Worm (Caenorhabditis elegans) whole organism, young adult: ENCODE measurements around the gene fbxa-113.

Experiments
- C17E4.6 ChIP-seq: fragments of 200-800 bp; sonication (Bioruptor generic); IDR thresholded peaks from 2 replicates; pipeline ENCODE4 v1.3.6; 2022; ENCODE audit warnings: missing genetic modification reagents, missing genetic modification characterization, missing compliant biosample characterization
- F23B12.7 ChIP-seq: sonication (generic microtip); optimal IDR thresholded peaks from 2 replicates; lab custom pipeline; 2017; ENCODE audit warnings: missing genetic modification characterization, mild to moderate bottlenecking, missing compliant biosample characterization, antibody characterized with exemption, moderate library complexity; ENCODE audit not compliant: insufficient read depth
- Y79H2A.3 ChIP-seq: fragments of 200-800 bp; sonication (Bioruptor generic); conservative IDR thresholded peaks from 2 replicates; pipeline ENCODE4 v1.3.6; 2022; ENCODE audit warnings: missing genetic modification reagents, missing genetic modification characterization, missing compliant biosample characterization
- ZK185.1 ChIP-seq: sonication (generic microtip); optimal IDR thresholded peaks from 2 replicates; lab custom pipeline; 2016; ENCODE audit warnings: mild to moderate bottlenecking, missing genetic modification characterization, missing compliant biosample characterization; ENCODE audit not compliant: poor library complexity, severe bottlenecking
- aptf-2 ChIP-seq: fragments of 200-800 bp; sonication (Bioruptor generic); conservative IDR thresholded peaks from 2 replicates; pipeline ENCODE4 v1.3.6; 2022; ENCODE audit warnings: missing genetic modification reagents, missing genetic modification characterization, missing compliant biosample characterization
- atf-7 ChIP-seq: sonication (generic microtip); optimal IDR thresholded peaks from 2 replicates; lab custom pipeline; 2017; ENCODE audit warnings: mild to moderate bottlenecking, missing genetic modification characterization, missing compliant biosample characterization
- attf-3 ChIP-seq: fragments of 200-800 bp; sonication (Bioruptor generic); conservative IDR thresholded peaks from 2 replicates; pipeline ENCODE4 v1.3.6; 2022; ENCODE audit warnings: missing genetic modification reagents, missing genetic modification characterization, missing compliant biosample characterization
- bed-2 ChIP-seq: fragments of 200-800 bp; sonication (Bioruptor generic); IDR thresholded peaks from 2 replicates; pipeline ENCODE4 v1.3.6; 2022; ENCODE audit warnings: missing genetic modification reagents, missing genetic modification characterization, missing compliant biosample characterization
- ceh-79 ChIP-seq: sonication (generic microtip); optimal IDR thresholded peaks from 2 replicates; lab custom pipeline; 2017; ENCODE audit warnings: mild to moderate bottlenecking, missing genetic modification characterization, missing compliant biosample characterization
- die-1 ChIP-seq: sonication (generic microtip); optimal IDR thresholded peaks from 2 replicates; lab custom pipeline; 2016; ENCODE audit warnings: missing genotype, mild to moderate bottlenecking, missing genetic modification characterization, missing compliant biosample characterization
- dox-1 ChIP-seq: fragments of 200-800 bp; sonication (Bioruptor generic); IDR thresholded peaks from 2 replicates; pipeline ENCODE4 v1.3.6; 2022; ENCODE audit warnings: missing genetic modification reagents, missing genetic modification characterization, missing compliant biosample characterization
- dpff-1 ChIP-seq: sonication (generic microtip); optimal IDR thresholded peaks from 2 replicates; lab custom pipeline; 2017; ENCODE audit warnings: mild to moderate bottlenecking, missing genetic modification characterization, missing compliant biosample characterization
- egl-18 ChIP-seq: fragments of 200-800 bp; sonication (Bioruptor generic); IDR thresholded peaks from 2 replicates; pipeline ENCODE4 v1.3.6; 2022; ENCODE audit warnings: missing genetic modification reagents, missing genetic modification characterization, missing compliant biosample characterization
- egl-44 ChIP-seq: fragments of 200-800 bp; sonication (Bioruptor generic); IDR thresholded peaks from 2 replicates; pipeline ENCODE4 v1.3.6; 2022; ENCODE audit warnings: missing genetic modification reagents, missing genetic modification characterization, missing compliant biosample characterization
- ekl-4 ChIP-seq: fragments of 200-800 bp; sonication (Bioruptor generic); IDR thresholded peaks from 2 replicates; pipeline ENCODE4 v1.3.6; 2022; ENCODE audit warnings: missing genetic modification reagents, missing genetic modification characterization, missing compliant biosample characterization
- hmg-1.2 ChIP-seq: fragments of 200-800 bp; sonication (Bioruptor generic); IDR thresholded peaks from 2 replicates; pipeline ENCODE4 v1.3.6; 2022; ENCODE audit warnings: missing genetic modification reagents, missing genetic modification characterization, missing compliant biosample characterization
- hsf-1 ChIP-seq: fragments of 200-800 bp; sonication (Bioruptor generic); IDR thresholded peaks from 2 replicates; pipeline ENCODE4 v1.3.6; 2022; ENCODE audit warnings: missing genetic modification reagents, missing genetic modification characterization, missing compliant biosample characterization
- let-526 ChIP-seq: fragments of 200-800 bp; sonication (Bioruptor generic); IDR thresholded peaks from 2 replicates; pipeline ENCODE4 v1.3.6; 2022; ENCODE audit warnings: missing genetic modification reagents, missing genetic modification characterization, missing compliant biosample characterization
- let-607 ChIP-seq, 2 experiments: fragments of 200-800 bp in 1 of 2; sonication (Bioruptor generic) in 1 of 2; sonication (generic microtip) in 1 of 2; optimal IDR thresholded peaks; 2 replicates each; lab custom pipeline; 2016 to 2018; ENCODE audit warnings: mild to moderate bottlenecking in 2 of 2, missing compliant biosample characterization in 2 of 2, missing genetic modification characterization in 2 of 2, moderate library complexity in 2 of 2, missing genotype in 1 of 2
- lin-26 ChIP-seq: fragments of 200-800 bp; sonication (Bioruptor generic); IDR thresholded peaks from 2 replicates; pipeline ENCODE4 v1.3.6; 2022; ENCODE audit warnings: missing genetic modification reagents, missing genetic modification characterization, missing compliant biosample characterization
- lin-35 ChIP-seq, 3 experiments: fragments of 150-350 bp in 2 of 3; sonication (generic microtip) in 1 of 3; optimal IDR thresholded peaks; 2 replicates each; lab custom pipeline; 2014 to 2018; ENCODE audit warnings: missing biosample characterization in 3 of 3, missing genetic modification characterization in 3 of 3, missing genetic modification reagents in 3 of 3
- lin-54 ChIP-seq: fragments of 200-800 bp; sonication (Bioruptor generic); optimal IDR thresholded peaks from 2 replicates; lab custom pipeline; 2018; ENCODE audit warnings: mild to moderate bottlenecking, missing genetic modification characterization, missing compliant biosample characterization
- lsy-27 ChIP-seq: sonication (generic microtip); optimal IDR thresholded peaks from 2 replicates; lab custom pipeline; 2017; ENCODE audit warnings: missing genetic modification characterization, mild to moderate bottlenecking, missing compliant biosample characterization, antibody characterized with exemption, missing genotype, borderline replicate concordance; ENCODE audit not compliant: insufficient read depth
- madf-3 ChIP-seq: fragments of 200-800 bp; sonication (Bioruptor generic); IDR thresholded peaks from 2 replicates; pipeline ENCODE4 v1.3.6; 2022; ENCODE audit warnings: missing genetic modification reagents, missing genetic modification characterization, missing compliant biosample characterization
- mel-28 ChIP-seq: sonication (generic microtip); optimal IDR thresholded peaks from 2 replicates; lab custom pipeline; 2016; ENCODE audit warnings: borderline replicate concordance, mild to moderate bottlenecking, missing genetic modification characterization, missing compliant biosample characterization
- mes-4 ChIP-seq: sonication (generic microtip); optimal IDR thresholded peaks from 2 replicates; lab custom pipeline; 2016; ENCODE audit warnings: missing genotype, missing genetic modification characterization, missing compliant biosample characterization
- nfya-1 ChIP-seq: sonication (generic microtip); optimal IDR thresholded peaks from 2 replicates; lab custom pipeline; 2017; ENCODE audit warnings: antibody characterized with exemption, missing compliant biosample characterization, missing genetic modification characterization, borderline replicate concordance; ENCODE audit not compliant: insufficient read depth
- nfya-2 ChIP-seq: fragments of 200-800 bp; sonication (Bioruptor generic); IDR thresholded peaks from 2 replicates; pipeline ENCODE4 v1.3.6; 2022; ENCODE audit warnings: missing genetic modification reagents, missing genetic modification characterization, missing compliant biosample characterization
- pha-4 ChIP-seq: fragments of 150-350 bp; sonication (generic microtip); optimal IDR thresholded peaks from 2 replicates; lab custom pipeline; 2014; ENCODE audit warnings: missing biosample characterization, missing genetic modification reagents, missing genetic modification characterization
- rcor-1 ChIP-seq: fragments of 200-800 bp; sonication (Bioruptor generic); IDR thresholded peaks from 2 replicates; pipeline ENCODE4 v1.3.6; 2022; ENCODE audit warnings: missing genetic modification reagents, missing genetic modification characterization, missing compliant biosample characterization
- sea-2 ChIP-seq: fragments of 200-800 bp; sonication (Bioruptor generic); IDR thresholded peaks from 2 replicates; pipeline ENCODE4 v1.3.6; 2022; ENCODE audit warnings: missing genetic modification characterization, missing compliant biosample characterization
- unc-62 ChIP-seq: fragments of 150-350 bp; optimal IDR thresholded peaks from 2 replicates; lab custom pipeline; 2014; ENCODE audit warnings: missing biosample characterization, missing genetic modification reagents, missing genetic modification characterization
- xnd-1 ChIP-seq: sonication (generic microtip); optimal IDR thresholded peaks from 2 replicates; lab custom pipeline; 2016; ENCODE audit warnings: missing genotype, missing genetic modification reagents, missing genetic modification characterization, missing compliant biosample characterization
- zim-3 ChIP-seq: sonication (generic microtip); optimal IDR thresholded peaks from 2 replicates; lab custom pipeline; 2017; ENCODE audit warnings: mild to moderate bottlenecking, missing genetic modification characterization, moderate library complexity, missing compliant biosample characterization
- ztf-18 ChIP-seq: sonication (generic microtip); optimal IDR thresholded peaks from 2 replicates; lab custom pipeline; 2016; ENCODE audit warnings: missing genotype, mild to moderate bottlenecking, missing genetic modification characterization, missing compliant biosample characterization
- ztf-28 ChIP-seq: fragments of 200-800 bp; sonication (Bioruptor generic); IDR thresholded peaks from 2 replicates; pipeline ENCODE4 v1.3.6; 2022; ENCODE audit warnings: missing genetic modification reagents, missing genetic modification characterization, missing compliant biosample characterization
- ztf-3 ChIP-seq: fragments of 200-800 bp; sonication (Bioruptor generic); optimal IDR thresholded peaks from 2 replicates; lab custom pipeline; 2018; ENCODE audit warnings: mild to moderate bottlenecking, missing genetic modification characterization, missing compliant biosample characterization
- ztf-6 ChIP-seq: fragments of 200-800 bp; sonication (Bioruptor generic); IDR thresholded peaks from 2 replicates; pipeline ENCODE4 v1.3.6; 2022; ENCODE audit warnings: missing genetic modification reagents, missing genetic modification characterization, missing compliant biosample characterization

Gene fbxa-113

ce11 chrV:20164059-20164892, 38.9 kb upstream of the fbxa-113 start, which contains the start of gene F19B2.5 (continued):
- peak; percentile 56 for TF ChIP-seq zim-3
- TF ChIP-seq let-607 (tag; optimal IDR thresholded peaks at IDR 0.05; lab: Kevin White, UChicago) = peak; percentile 83 to 95
- peak; percentile 36; the same call in 1 of the 2 replicates for TF ChIP-seq let-526 (GFP tag; lab: Robert Waterston, UW)
- TF ChIP-seq egl-44 (GFP tag; lab: Robert Waterston, UW) = no peak
- peak; percentile 61 for TF ChIP-seq unc-62
- peak; percentile 97 for TF ChIP-seq hsf-1
- no peak for TF ChIP-seq ceh-79 (tag; lab: Kevin White, UChicago)
- no peak for TF ChIP-seq F23B12.7 (tag; lab: Kevin White, UChicago)
- TF ChIP-seq ekl-4 (GFP tag; lab: Robert Waterston, UW) = 0 out of 2 replicates have a peak, but pooled peaks have one; percentile 47
- peak; percentile 7 for TF ChIP-seq ztf-18 (tag; lab: Kevin White, UChicago)
- no peak for TF ChIP-seq rcor-1 (GFP tag; lab: Robert Waterston, UW)
- TF ChIP-seq hmg-1.2 (GFP tag; lab: Robert Waterston, UW) = no peak
- TF ChIP-seq C17E4.6 (GFP tag; lab: Robert Waterston, UW) = no peak
- TF ChIP-seq dpff-1 (tag; lab: Kevin White, UChicago) = peak; percentile 47
- TF ChIP-seq ZK185.1 (tag; lab: Kevin White, UChicago) = no peak
- TF ChIP-seq dox-1 (GFP tag; lab: Robert Waterston, UW) = peak; percentile 60; the same call in 1 of the 2 replicates
- peak; percentile 34 for TF ChIP-seq lin-54
- peak; percentile 68 for TF ChIP-seq ztf-3 (GFP tag; lab: Kevin White, UChicago)
- TF ChIP-seq die-1 (tag; lab: Kevin White, UChicago) = no peak
- peak; percentile 95 for TF ChIP-seq atf-7

DNA sequence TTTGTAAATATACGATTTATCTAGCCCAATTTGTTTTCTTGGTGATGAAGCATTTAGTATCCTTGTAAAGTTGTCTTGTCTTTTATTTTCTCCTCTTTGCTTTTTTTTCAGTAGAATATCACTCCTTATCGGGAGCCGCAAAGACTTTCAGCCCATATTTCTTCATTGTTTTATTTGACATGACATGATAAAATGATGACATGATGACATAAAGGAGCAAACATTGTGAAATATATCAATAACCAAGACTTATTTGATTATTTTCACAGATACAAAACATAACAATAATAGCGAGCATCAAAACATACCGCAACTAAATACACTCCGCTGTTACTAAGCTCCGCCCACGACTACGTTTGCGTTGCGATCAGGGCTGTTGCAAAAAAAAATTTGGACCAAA, 37.4 kb upstream of the fbxa-113 start:
- no peak for TF ChIP-seq nfya-1 (tag; lab: Kevin White, UChicago)
- TF ChIP-seq lsy-27 = no peak
- no peak for TF ChIP-seq lin-54
- TF ChIP-seq ztf-28 (GFP tag; lab: Robert Waterston, UW) = no peak
- TF ChIP-seq lin-35 (GFP tag; optimal IDR thresholded peaks at IDR 0.05; lab: Kevin White, UChicago) = no peak
- TF ChIP-seq xnd-1 (tag; lab: Kevin White, UChicago) = no peak
- no peak for TF ChIP-seq nfya-2
- TF ChIP-seq mes-4 (tag; lab: Kevin White, UChicago) = no peak

DNA sequence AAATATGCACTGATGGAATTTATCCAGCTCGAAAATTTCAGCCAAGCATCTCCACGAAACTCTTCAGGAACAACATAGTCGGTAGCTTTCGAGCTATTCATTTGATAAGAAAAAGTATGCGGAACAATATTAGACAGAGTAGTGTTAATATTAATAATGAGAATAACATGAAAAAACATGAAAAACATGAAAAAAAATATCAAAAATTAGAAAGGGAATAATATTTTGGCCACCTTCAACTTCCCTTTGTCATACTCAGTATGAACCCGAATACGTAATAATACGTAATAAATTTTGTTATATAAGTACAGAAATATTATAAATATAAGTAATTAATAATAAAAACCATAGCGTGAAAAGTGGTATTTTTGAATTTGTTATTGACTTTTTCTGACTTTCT, 31.2 kb upstream of the fbxa-113 start, which contains the start of gene srw-39:
TSS of gene srw-39 (minus strand) at position 101 of the 400 bp plus-strand sequence.
- TF ChIP-seq pha-4 (tag; lab: Kevin White, UChicago) = no peak
- no peak for TF ChIP-seq hsf-1
- no peak for TF ChIP-seq madf-3 (GFP tag; lab: Robert Waterston, UW)
- TF ChIP-seq C17E4.6 (GFP tag; lab: Robert Waterston, UW) = no peak
- TF ChIP-seq ztf-6 = no peak
- no peak for TF ChIP-seq sea-2 (GFP tag; lab: Robert Waterston, UW)
- no peak for TF ChIP-seq attf-3
- TF ChIP-seq aptf-2 = no peak
- TF ChIP-seq ekl-4 (GFP tag; lab: Robert Waterston, UW) = no peak
- TF ChIP-seq egl-44 (GFP tag; lab: Robert Waterston, UW) = no peak
- TF ChIP-seq egl-18 (GFP tag; lab: Robert Waterston, UW) = no peak
- TF ChIP-seq mel-28 (tag; lab: Kevin White, UChicago) = no peak
- no peak for TF ChIP-seq lin-26 (GFP tag; lab: Robert Waterston, UW)
- TF ChIP-seq Y79H2A.3 (GFP tag; lab: Robert Waterston, UW) = no peak
- TF ChIP-seq let-607 (tag; optimal IDR thresholded peaks at IDR 0.05; lab: Kevin White, UChicago) = no peak
- TF ChIP-seq bed-2 (GFP tag; lab: Robert Waterston, UW) = no peak
- TF ChIP-seq, all 124 proteins: peak for 0
